Worm (Caenorhabditis elegans) whole organism, midembryonic: ENCODE data around the gene K07E3.2.
A peak's percentile ranks its signal among the peaks of the same experiment; 100 is the strongest.

ENCODE experiments used
- T22C8.4 ChIP-seq: fragments of 200-800 bp; sonication (Bioruptor generic); IDR thresholded peaks from 2 replicates; pipeline ENCODE4 v1.3.6; 2022; ENCODE audit warnings: missing genetic modification characterization, missing compliant biosample characterization
- cog-1 ChIP-seq: sonication (generic microtip); optimal IDR thresholded peaks from 2 replicates; lab custom pipeline; 2016; ENCODE audit warnings: missing genetic modification characterization, missing compliant biosample characterization
- flt-1 ChIP-seq: fragments of 200-800 bp; sonication (Bioruptor generic); IDR thresholded peaks from 2 replicates; pipeline ENCODE4 v1.3.6; 2022; ENCODE audit warnings: missing genetic modification characterization, missing compliant biosample characterization
- klf-2 ChIP-seq: fragments of 200-800 bp; sonication (Bioruptor generic); conservative IDR thresholded peaks from 2 replicates; pipeline ENCODE4 v1.3.6; 2022; ENCODE audit warnings: missing genetic modification reagents, missing genetic modification characterization, missing compliant biosample characterization
- med-1 ChIP-seq: sonication (generic microtip); optimal IDR thresholded peaks from 2 replicates; lab custom pipeline; 2017; ENCODE audit warnings: missing genetic modification characterization, mild to moderate bottlenecking, missing compliant biosample characterization, antibody characterized with exemption, missing genetic modification reagents; ENCODE audit not compliant: insufficient read depth
- ref-1 ChIP-seq: fragments of 200-800 bp; sonication (Bioruptor generic); conservative IDR thresholded peaks from 2 replicates; pipeline ENCODE4 v1.3.6; 2022; ENCODE audit warnings: missing genetic modification reagents, missing genetic modification characterization, missing compliant biosample characterization
- tab-1 ChIP-seq: fragments of 200-800 bp; sonication (Bioruptor generic); IDR thresholded peaks from 2 replicates; pipeline ENCODE4 v1.3.6; 2022; ENCODE audit warnings: missing genetic modification characterization, missing compliant biosample characterization
- ztf-23 ChIP-seq: fragments of 200-800 bp; sonication (Bioruptor generic); IDR thresholded peaks from 2 replicates; pipeline ENCODE4 v1.3.6; 2022; ENCODE audit warnings: missing genetic modification reagents, missing genetic modification characterization, missing compliant biosample characterization
- ztf-29 ChIP-seq: fragments of 200-800 bp; sonication (Bioruptor generic); IDR thresholded peaks from 2 replicates; pipeline ENCODE4 v1.3.6; 2022; ENCODE audit warnings: missing genetic modification reagents, missing genetic modification characterization, missing compliant biosample characterization

DNA sequence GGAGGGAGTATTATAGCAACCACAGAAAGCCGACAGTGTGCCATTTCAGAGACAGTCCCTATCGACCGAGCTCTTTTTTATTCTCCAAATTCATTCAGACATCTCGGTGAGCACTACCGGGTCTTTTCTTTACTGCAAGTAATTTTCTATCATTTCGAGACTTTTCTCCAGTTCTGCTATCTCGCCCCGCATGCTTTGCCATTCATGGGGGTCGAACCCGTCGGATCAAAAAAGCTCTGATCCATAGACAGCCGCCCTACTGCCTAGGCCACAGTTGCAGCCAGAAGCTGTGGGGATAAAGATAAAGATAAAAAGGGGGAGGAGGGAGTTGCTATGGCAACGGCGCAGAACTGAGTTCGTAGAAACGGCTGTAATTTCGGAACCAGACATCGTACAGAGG, 47.3 kb downstream of the K07E3.2 start:
- TF ChIP-seq ztf-29 (GFP tag; lab: Robert Waterston, UW): no peak
- 0 out of 2 replicates have a peak, but pooled peaks have one; percentile 50 for TF ChIP-seq flt-1 (GFP tag; lab: Robert Waterston, UW)
- 0 out of 2 replicates have a peak, but pooled peaks have one; percentile 33 for TF ChIP-seq ztf-23
- no peak for TF ChIP-seq T22C8.4 (GFP tag; lab: Robert Waterston, UW)
- TF ChIP-seq med-1 (GFP tag; lab: Kevin White, UChicago): no peak
- no peak for TF ChIP-seq cog-1 (tag; lab: Kevin White, UChicago)
- TF ChIP-seq ref-1: no peak; the same call in 1 of the 2 replicates
- no peak for TF ChIP-seq tab-1 (GFP tag; lab: Robert Waterston, UW)
- no peak for TF ChIP-seq klf-2 (GFP tag; lab: Robert Waterston, UW)
